Worm (Caenorhabditis elegans) whole organism, young adult: Measurements from ENCODE around the gene Y54G2A.7.

Experiments used
- D2030.7 ChIP-seq: fragments of 200-800 bp; sonication (Bioruptor generic); IDR thresholded peaks from 2 replicates; pipeline ENCODE4 v1.3.6; 2022; ENCODE audit warnings: missing genetic modification reagents, missing genetic modification characterization, missing compliant biosample characterization
- F22D6.2 ChIP-seq: sonication (generic microtip); optimal IDR thresholded peaks from 2 replicates; lab custom pipeline; 2016; ENCODE audit warnings: mild to moderate bottlenecking, missing genetic modification characterization, missing compliant biosample characterization
- F49E8.2 ChIP-seq: sonication (generic microtip); optimal IDR thresholded peaks from 3 replicates; lab custom pipeline; 2017; ENCODE audit warnings: missing genetic modification characterization, mild to moderate bottlenecking, missing compliant biosample characterization, antibody characterized with exemption, moderate library complexity; ENCODE audit not compliant: insufficient read depth
- K11D2.4 ChIP-seq: fragments of 200-800 bp; sonication (Bioruptor generic); IDR thresholded peaks from 2 replicates; pipeline ENCODE4 v1.3.6; 2022; ENCODE audit warnings: missing genetic modification reagents, missing genetic modification characterization, missing compliant biosample characterization
- K12H6.12 ChIP-seq: fragments of 200-800 bp; sonication (Bioruptor generic); optimal IDR thresholded peaks from 2 replicates; lab custom pipeline; 2018; ENCODE audit warnings: mild to moderate bottlenecking, missing genetic modification characterization, missing compliant biosample characterization
- Y53F4B.3 ChIP-seq: fragments of 200-800 bp; sonication (Bioruptor generic); IDR thresholded peaks from 2 replicates; pipeline ENCODE4 v1.3.6; 2022; ENCODE audit warnings: missing genetic modification reagents, missing genetic modification characterization, missing compliant biosample characterization
- Y53G8AR.9 ChIP-seq: fragments of 200-800 bp; sonication (Bioruptor generic); conservative IDR thresholded peaks from 2 replicates; pipeline ENCODE4 v1.3.6; 2022; ENCODE audit warnings: missing genetic modification reagents, missing genetic modification characterization, missing compliant biosample characterization
- Y79H2A.3 ChIP-seq: fragments of 200-800 bp; sonication (Bioruptor generic); conservative IDR thresholded peaks from 2 replicates; pipeline ENCODE4 v1.3.6; 2022; ENCODE audit warnings: missing genetic modification reagents, missing genetic modification characterization, missing compliant biosample characterization
- Y95B8A.8 ChIP-seq: fragments of 200-800 bp; sonication (Bioruptor generic); IDR thresholded peaks from 2 replicates; pipeline ENCODE4 v1.3.6; 2022; ENCODE audit warnings: missing genetic modification reagents, missing genetic modification characterization, missing compliant biosample characterization
- akir-1 ChIP-seq: fragments of 200-800 bp; sonication (Bioruptor generic); optimal IDR thresholded peaks from 2 replicates; lab custom pipeline; 2018; ENCODE audit warnings: mild to moderate bottlenecking, missing genetic modification characterization, moderate library complexity, missing compliant biosample characterization
- atf-7 ChIP-seq: sonication (generic microtip); optimal IDR thresholded peaks from 2 replicates; lab custom pipeline; 2017; ENCODE audit warnings: mild to moderate bottlenecking, missing genetic modification characterization, missing compliant biosample characterization
- bed-2 ChIP-seq: fragments of 200-800 bp; sonication (Bioruptor generic); IDR thresholded peaks from 2 replicates; pipeline ENCODE4 v1.3.6; 2022; ENCODE audit warnings: missing genetic modification reagents, missing genetic modification characterization, missing compliant biosample characterization
- cebp-1 ChIP-seq, 2 experiments: fragments of 200-800 bp in 1 of 2; sonication (Bioruptor generic) in 1 of 2; sonication (generic microtip) in 1 of 2; IDR thresholded peaks in 1 of 2; optimal IDR thresholded peaks in 1 of 2; 2 replicates each; pipeline versions ENCODE4 v1.3.6 to Lab custom; 2017 to 2022; ENCODE audit warnings: missing compliant biosample characterization in 2 of 2, missing genetic modification characterization in 2 of 2, mild to moderate bottlenecking in 1 of 2, missing genetic modification reagents in 1 of 2, moderate library complexity in 1 of 2
- ceh-58 ChIP-seq: fragments of 200-800 bp; sonication (Bioruptor generic); IDR thresholded peaks from 2 replicates; pipeline ENCODE4 v1.3.6; 2022; ENCODE audit warnings: missing genetic modification characterization, missing compliant biosample characterization
- ceh-91 ChIP-seq: fragments of 200-800 bp; sonication (Bioruptor generic); IDR thresholded peaks from 2 replicates; pipeline ENCODE4 v1.3.6; 2022; ENCODE audit warnings: missing genetic modification reagents, missing genetic modification characterization, missing compliant biosample characterization
- gei-17 ChIP-seq: fragments of 200-800 bp; sonication (Bioruptor generic); optimal IDR thresholded peaks from 2 replicates; lab custom pipeline; 2018; ENCODE audit warnings: mild to moderate bottlenecking, missing genetic modification characterization, missing compliant biosample characterization
- hrde-1 ChIP-seq: sonication (generic microtip); optimal IDR thresholded peaks from 2 replicates; lab custom pipeline; 2016; ENCODE audit warnings: missing genetic modification characterization, mild to moderate bottlenecking, missing compliant biosample characterization, moderate library complexity, missing genotype, missing genetic modification reagents, borderline replicate concordance
- hsf-1 ChIP-seq: fragments of 200-800 bp; sonication (Bioruptor generic); IDR thresholded peaks from 2 replicates; pipeline ENCODE4 v1.3.6; 2022; ENCODE audit warnings: missing genetic modification reagents, missing genetic modification characterization, missing compliant biosample characterization
- lag-1 ChIP-seq: fragments of 200-800 bp; sonication (Bioruptor generic); IDR thresholded peaks from 2 replicates; pipeline ENCODE4 v1.3.6; 2022; ENCODE audit warnings: missing genetic modification reagents, missing genetic modification characterization, missing compliant biosample characterization
- let-607 ChIP-seq, 2 experiments: fragments of 200-800 bp in 1 of 2; sonication (Bioruptor generic) in 1 of 2; sonication (generic microtip) in 1 of 2; optimal IDR thresholded peaks; 2 replicates each; lab custom pipeline; 2016 to 2018; ENCODE audit warnings: mild to moderate bottlenecking in 2 of 2, missing compliant biosample characterization in 2 of 2, missing genetic modification characterization in 2 of 2, moderate library complexity in 2 of 2, missing genotype in 1 of 2
- lin-40 ChIP-seq: sonication (generic microtip); optimal IDR thresholded peaks from 2 replicates; lab custom pipeline; 2016; ENCODE audit warnings: missing genetic modification characterization, mild to moderate bottlenecking, missing compliant biosample characterization, missing genotype, missing genetic modification reagents
- lsy-27 ChIP-seq: sonication (generic microtip); optimal IDR thresholded peaks from 2 replicates; lab custom pipeline; 2017; ENCODE audit warnings: missing genetic modification characterization, mild to moderate bottlenecking, missing compliant biosample characterization, antibody characterized with exemption, missing genotype, borderline replicate concordance; ENCODE audit not compliant: insufficient read depth
- madf-10 ChIP-seq: sonication (generic microtip); optimal IDR thresholded peaks from 2 replicates; lab custom pipeline; 2016; ENCODE audit warnings: mild to moderate bottlenecking, missing genetic modification characterization, missing compliant biosample characterization
- nfya-2 ChIP-seq: fragments of 200-800 bp; sonication (Bioruptor generic); IDR thresholded peaks from 2 replicates; pipeline ENCODE4 v1.3.6; 2022; ENCODE audit warnings: missing genetic modification reagents, missing genetic modification characterization, missing compliant biosample characterization
- nhr-179 ChIP-seq: sonication (generic microtip); optimal IDR thresholded peaks from 2 replicates; lab custom pipeline; 2016; ENCODE audit warnings: mild to moderate bottlenecking, missing genetic modification characterization, missing compliant biosample characterization
- nhr-80 ChIP-seq: sonication (generic microtip); optimal IDR thresholded peaks from 2 replicates; lab custom pipeline; 2016; ENCODE audit warnings: missing genetic modification characterization, missing compliant biosample characterization
- pbrm-1 ChIP-seq: fragments of 200-800 bp; sonication (Bioruptor generic); IDR thresholded peaks from 2 replicates; pipeline ENCODE4 v1.3.6; 2022; ENCODE audit warnings: missing genetic modification reagents, missing genetic modification characterization, missing compliant biosample characterization
- rcor-1 ChIP-seq: fragments of 200-800 bp; sonication (Bioruptor generic); IDR thresholded peaks from 2 replicates; pipeline ENCODE4 v1.3.6; 2022; ENCODE audit warnings: missing genetic modification reagents, missing genetic modification characterization, missing compliant biosample characterization
- rpc-1 ChIP-seq, 2 experiments: fragments of 150-350 bp in 1 of 2; sonication (generic microtip) in 1 of 2; optimal IDR thresholded peaks; 2 replicates each; lab custom pipeline; 2014 to 2018; ENCODE audit warnings: missing biosample characterization in 1 of 2, missing genetic modification characterization in 1 of 2, missing genetic modification reagents in 1 of 2, missing genotype in 1 of 2
- sdz-38 ChIP-seq: sonication (generic microtip); optimal IDR thresholded peaks from 2 replicates; lab custom pipeline; 2016; ENCODE audit warnings: missing genotype, missing genetic modification characterization, missing compliant biosample characterization
- snpc-1.1 ChIP-seq: sonication (generic microtip); optimal IDR thresholded peaks from 2 replicates; lab custom pipeline; 2017; ENCODE audit warnings: missing genetic modification characterization, mild to moderate bottlenecking, missing compliant biosample characterization, antibody characterized with exemption, moderate library complexity, missing genotype, missing genetic modification reagents; ENCODE audit not compliant: insufficient read depth
- somi-1 ChIP-seq: fragments of 200-800 bp; sonication (Bioruptor generic); optimal IDR thresholded peaks from 2 replicates; lab custom pipeline; 2018; ENCODE audit warnings: mild to moderate bottlenecking, missing genetic modification characterization, missing compliant biosample characterization
- tbp1 ChIP-seq: fragments of 200-800 bp; sonication (Bioruptor generic); optimal IDR thresholded peaks from 2 replicates; lab custom pipeline; 2018; ENCODE audit warnings: mild to moderate bottlenecking, missing genetic modification characterization, missing compliant biosample characterization
- xnd-1 ChIP-seq: sonication (generic microtip); optimal IDR thresholded peaks from 2 replicates; lab custom pipeline; 2016; ENCODE audit warnings: missing genotype, missing genetic modification reagents, missing genetic modification characterization, missing compliant biosample characterization
- ztf-22 ChIP-seq: fragments of 200-800 bp; sonication (Bioruptor generic); optimal IDR thresholded peaks from 2 replicates; lab custom pipeline; 2018; ENCODE audit warnings: mild to moderate bottlenecking, missing genetic modification characterization, moderate library complexity, missing compliant biosample characterization
- ztf-25 ChIP-seq: fragments of 200-800 bp; sonication (Bioruptor generic); IDR thresholded peaks from 2 replicates; pipeline ENCODE4 v1.3.6; 2022; ENCODE audit warnings: missing genetic modification reagents, missing genetic modification characterization, missing compliant biosample characterization
- ztf-28 ChIP-seq: fragments of 200-800 bp; sonication (Bioruptor generic); IDR thresholded peaks from 2 replicates; pipeline ENCODE4 v1.3.6; 2022; ENCODE audit warnings: missing genetic modification reagents, missing genetic modification characterization, missing compliant biosample characterization
- ztf-6 ChIP-seq: fragments of 200-800 bp; sonication (Bioruptor generic); IDR thresholded peaks from 2 replicates; pipeline ENCODE4 v1.3.6; 2022; ENCODE audit warnings: missing genetic modification reagents, missing genetic modification characterization, missing compliant biosample characterization

Y54G2A.7 gene

ce11 chrIV:2838308-2838707 lies at the start of gene Y54G2A.7:
Gene Y54G2A.7 (plus strand): TSS chrIV:2838608.
- TF ChIP-seq nhr-80 (peak; percentile 13), Y79H2A.3 (GFP tag; lab: Robert Waterston, UW) (no peak), ztf-28 (GFP tag; lab: Robert Waterston, UW) (no peak)

ce11 chrIV:2793956-2794355 lies 44.5 kb upstream of the Y54G2A.7 start:
- no peak for TF ChIP-seq nfya-2
- no peak for TF ChIP-seq snpc-1.1 (tag; lab: Kevin White, UChicago)
- no peak for TF ChIP-seq ztf-6
- TF ChIP-seq cebp-1 (GFP tag; IDR thresholded peaks at IDR 0.05; lab: Robert Waterston, UW), result no peak
- no peak for TF ChIP-seq cebp-1 (tag; optimal IDR thresholded peaks at IDR 0.05; lab: Kevin White, UChicago)
- TF ChIP-seq sdz-38 (tag; lab: Kevin White, UChicago), result no peak
- TF ChIP-seq let-607 (tag; optimal IDR thresholded peaks at IDR 0.05; lab: Kevin White, UChicago), result no peak
- TF ChIP-seq, all 124 proteins: peak for 0

- TF ChIP-seq nhr-80, result peak; percentile 63
- TF ChIP-seq ceh-58, result no peak
- TF ChIP-seq D2030.7 (GFP tag; lab: Robert Waterston, UW), result no peak
- TF ChIP-seq lsy-27 (tag; lab: Kevin White, UChicago), result no peak
- TF ChIP-seq, all 124 proteins: peak for 1
These were observed 40.1 kb upstream of the Y54G2A.7 start, which contains the start of gene Y54G2A.52 for ce11 chrIV:2798339-2798738. Gene Y54G2A.52 (minus strand): TSS chrIV:2798686.

- TF ChIP-seq snpc-1.1 (tag; lab: Kevin White, UChicago) (no peak), F49E8.2 (tag; lab: Kevin White, UChicago) (no peak), lag-1 (GFP tag; lab: Robert Waterston, UW) (no peak), D2030.7 (GFP tag; lab: Robert Waterston, UW) (no peak)
These were observed 39.0 kb upstream of the Y54G2A.7 start, which contains the start of gene Y54G2A.10 for ce11 chrIV:2799389-2799788. Gene Y54G2A.10 (plus strand): TSS chrIV:2799689.

- peak; percentile 22 for TF ChIP-seq rpc-1 (optimal IDR thresholded peaks at IDR 0.05; lab: Kevin White, UChicago)
- TF ChIP-seq rpc-1 (tag; optimal IDR thresholded peaks at IDR 0.05; lab: Kevin White, UChicago), result peak; percentile 60
- TF ChIP-seq nhr-179 (tag; lab: Kevin White, UChicago), result no peak
- no peak for TF ChIP-seq atf-7 (tag; lab: Kevin White, UChicago)
- TF ChIP-seq ztf-25 (GFP tag; lab: Robert Waterston, UW), result 0 out of 2 replicates have a peak, but pooled peaks have one; percentile 19
- no peak for TF ChIP-seq D2030.7 (GFP tag; lab: Robert Waterston, UW)
- TF ChIP-seq F22D6.2, result no peak
- TF ChIP-seq rcor-1 (GFP tag; lab: Robert Waterston, UW), result no peak
- no peak for TF ChIP-seq ceh-58
- TF ChIP-seq xnd-1 (tag; lab: Kevin White, UChicago), result no peak
- peak; percentile 79 for TF ChIP-seq tbp1 (GFP tag; lab: Kevin White, UChicago)
- TF ChIP-seq Y53G8AR.9 (GFP tag; lab: Robert Waterston, UW), result no peak
- no peak for TF ChIP-seq gei-17 (GFP tag; lab: Kevin White, UChicago)
- no peak for TF ChIP-seq K12H6.12 (tag; lab: Kevin White, UChicago)
- no peak for TF ChIP-seq ceh-91 (GFP tag; lab: Robert Waterston, UW)
- no peak for TF ChIP-seq K11D2.4 (GFP tag; lab: Robert Waterston, UW)
These were observed 38.5 kb upstream of the Y54G2A.7 start for ce11 chrIV:2799890-2800289.

ce11 chrIV:2801004-2801403 lies 37.4 kb upstream of the Y54G2A.7 start:
- TF ChIP-seq madf-10 (tag; lab: Kevin White, UChicago) (no peak), Y53F4B.3 (no peak), hrde-1 (tag; lab: Kevin White, UChicago) (peak; percentile 27), somi-1 (GFP tag; lab: Kevin White, UChicago) (no peak), akir-1 (GFP tag; lab: Kevin White, UChicago) (no peak), hsf-1 (GFP tag; lab: Robert Waterston, UW) (peak; percentile 71), Y95B8A.8 (GFP tag; lab: Robert Waterston, UW) (no peak), F49E8.2 (tag; lab: Kevin White, UChicago) (peak; percentile 68), ztf-22 (no peak), lin-40 (tag; lab: Kevin White, UChicago) (no peak), pbrm-1 (GFP tag; lab: Robert Waterston, UW) (0 out of 2 replicates have a peak, but pooled peaks have one; percentile 46), bed-2 (GFP tag; lab: Robert Waterston, UW) (no peak)
